Fruit fly (Drosophila melanogaster) whole organism, prepupa: ENCODE measurements around the gene eIF3g1.
A peak's percentile ranks its signal among the peaks of the same experiment; 100 is the strongest.

ENCODE experiments used
- Blimp-1 ChIP-seq: fragments of 200-800 bp; sonication (Bioruptor generic); optimal IDR thresholded peaks from 3 replicates; lab custom pipeline; 2017; ENCODE audit warnings: missing biosample characterization, missing genetic modification characterization, mild to moderate bottlenecking, moderate library complexity, missing genetic modification reagents
- CG10631 ChIP-seq: fragments of 200-800 bp; sonication (Bioruptor generic); optimal IDR thresholded peaks from 2 replicates; lab custom pipeline; 2016; ENCODE audit warnings: missing biosample characterization, missing genetic modification characterization
- CG11294 ChIP-seq: fragments of 200-800 bp; sonication (Bioruptor generic); IDR thresholded peaks from 2 replicates; pipeline ENCODE4 v1.3.6; 2022; ENCODE audit warnings: missing biosample characterization, missing genetic modification characterization
- CG11902 ChIP-seq: fragments of 200-800 bp; sonication (Bioruptor generic); optimal IDR thresholded peaks from 3 replicates; lab custom pipeline; 2016; ENCODE audit warnings: missing biosample characterization, missing genetic modification characterization
- CG1621 ChIP-seq: fragments of 200-800 bp; sonication (Bioruptor generic); optimal IDR thresholded peaks from 3 replicates; lab custom pipeline; 2018; ENCODE audit warnings: missing biosample characterization, mild to moderate bottlenecking, missing genetic modification characterization
- CG16779 ChIP-seq: fragments of 200-800 bp; sonication (Bioruptor generic); optimal IDR thresholded peaks from 3 replicates; lab custom pipeline; 2017; ENCODE audit warnings: missing biosample characterization, mild to moderate bottlenecking, missing genetic modification characterization
- CG34406 ChIP-seq: fragments of 200-800 bp; sonication (Bioruptor generic); optimal IDR thresholded peaks from 3 replicates; lab custom pipeline; 2016; ENCODE audit warnings: missing biosample characterization, missing genetic modification characterization
- CG3919 ChIP-seq: fragments of 200-800 bp; sonication (Bioruptor generic); optimal IDR thresholded peaks from 3 replicates; lab custom pipeline; 2016; ENCODE audit warnings: missing biosample characterization, missing genetic modification characterization
- CG6163 ChIP-seq: fragments of 200-800 bp; sonication (Bioruptor generic); IDR thresholded peaks from 3 replicates; pipeline ENCODE4 v1.3.6; 2022; ENCODE audit warnings: missing biosample characterization, missing genetic modification characterization
- CG6276 ChIP-seq: fragments of 200-800 bp; sonication (Bioruptor generic); optimal IDR thresholded peaks from 2 replicates; lab custom pipeline; 2017; ENCODE audit warnings: missing biosample characterization, mild to moderate bottlenecking, missing genetic modification characterization
- CG6808 ChIP-seq: fragments of 200-800 bp; sonication (Bioruptor generic); optimal IDR thresholded peaks from 3 replicates; lab custom pipeline; 2017; ENCODE audit warnings: missing biosample characterization, missing genetic modification characterization, mild to moderate bottlenecking, moderate library complexity, missing genetic modification reagents
- CG6854 ChIP-seq: fragments of 200-800 bp; sonication (Bioruptor generic); optimal IDR thresholded peaks from 2 replicates; lab custom pipeline; 2017; ENCODE audit warnings: missing biosample characterization, mild to moderate bottlenecking, missing genetic modification characterization
- CG7368 ChIP-seq: fragments of 200-800 bp; sonication (Bioruptor generic); optimal IDR thresholded peaks from 3 replicates; lab custom pipeline; 2016; ENCODE audit warnings: missing biosample characterization, missing genetic modification characterization
- CG8119 ChIP-seq: fragments of 200-800 bp; sonication (Bioruptor generic); IDR thresholded peaks from 3 replicates; pipeline ENCODE4 v1.3.6; 2022; ENCODE audit warnings: missing biosample characterization, missing genetic modification characterization
- CG8632 ChIP-seq: fragments of 200-800 bp; sonication (Bioruptor generic); optimal IDR thresholded peaks from 3 replicates; lab custom pipeline; 2016; ENCODE audit warnings: missing biosample characterization, missing genetic modification characterization
- Eip75B ChIP-seq: fragments of 200-800 bp; sonication (Bioruptor generic); optimal IDR thresholded peaks from 3 replicates; lab custom pipeline; 2016; ENCODE audit warnings: missing biosample characterization, missing genetic modification characterization
- Eip78C ChIP-seq: fragments of 200-800 bp; sonication (Bioruptor generic); peaks from one replicate; lab custom pipeline; 2016; ENCODE audit warnings: missing biosample characterization, missing genetic modification characterization
- Eip93F ChIP-seq: fragments of 200-800 bp; sonication (Bioruptor generic); optimal IDR thresholded peaks from 2 replicates; lab custom pipeline; 2016; ENCODE audit warnings: missing biosample characterization, mild to moderate bottlenecking, missing genetic modification characterization
- Hr38 ChIP-seq: sonication (Bioruptor generic); optimal IDR thresholded peaks from 2 replicates; lab custom pipeline; 2016; ENCODE audit warnings: missing biosample characterization, missing genetic modification characterization
- Hr39 ChIP-seq: fragments of 200-800 bp; sonication (Bioruptor generic); optimal IDR thresholded peaks from 2 replicates; lab custom pipeline; 2016; ENCODE audit warnings: missing biosample characterization, missing genetic modification characterization
- Hr4 ChIP-seq: fragments of 200-800 bp; sonication (Bioruptor generic); optimal IDR thresholded peaks from 3 replicates; lab custom pipeline; 2016; ENCODE audit warnings: missing biosample characterization, missing genetic modification characterization
- Lpt ChIP-seq: fragments of 200-800 bp; sonication (Bioruptor generic); optimal IDR thresholded peaks from 3 replicates; lab custom pipeline; 2016; ENCODE audit warnings: missing biosample characterization, missing genetic modification characterization
- Met ChIP-seq: fragments of 200-800 bp; sonication (Bioruptor generic); optimal IDR thresholded peaks from 3 replicates; lab custom pipeline; 2016; ENCODE audit warnings: missing biosample characterization, missing genetic modification characterization
- OdsH ChIP-seq: fragments of 200-800 bp; sonication (Bioruptor generic); optimal IDR thresholded peaks from 3 replicates; lab custom pipeline; 2016; ENCODE audit warnings: missing biosample characterization, missing genetic modification characterization
- Smox ChIP-seq: fragments of 200-800 bp; sonication (Bioruptor generic); optimal IDR thresholded peaks from 3 replicates; lab custom pipeline; 2016; ENCODE audit warnings: missing biosample characterization, missing genetic modification characterization
- Sox102F ChIP-seq: fragments of 200-800 bp; sonication (Bioruptor generic); optimal IDR thresholded peaks from 2 replicates; lab custom pipeline; 2016; ENCODE audit warnings: missing biosample characterization, mild to moderate bottlenecking, missing genetic modification characterization
- Sox15 ChIP-seq: fragments of 200-800 bp; sonication (Bioruptor generic); optimal IDR thresholded peaks from 3 replicates; lab custom pipeline; 2016; ENCODE audit warnings: missing biosample characterization, missing genetic modification characterization
- achi ChIP-seq: fragments of 200-800 bp; sonication (Bioruptor generic); optimal IDR thresholded peaks from 3 replicates; lab custom pipeline; 2016; ENCODE audit warnings: missing biosample characterization, missing genetic modification characterization
- cyc ChIP-seq: fragments of 200-800 bp; sonication (Bioruptor generic); optimal IDR thresholded peaks from 3 replicates; lab custom pipeline; 2016; ENCODE audit warnings: missing biosample characterization, missing genetic modification characterization
- dac ChIP-seq: fragments of 200-800 bp; sonication (Bioruptor generic); optimal IDR thresholded peaks from 2 replicates; lab custom pipeline; 2017; ENCODE audit warnings: missing biosample characterization, mild to moderate bottlenecking, missing genetic modification characterization
- eg ChIP-seq: fragments of 200-800 bp; sonication (Bioruptor generic); IDR thresholded peaks from 3 replicates; pipeline ENCODE4 v1.3.6; 2022; ENCODE audit warnings: missing biosample characterization, missing genetic modification characterization
- esn ChIP-seq: fragments of 200-800 bp; sonication (Bioruptor generic); optimal IDR thresholded peaks from 2 replicates; lab custom pipeline; 2016; ENCODE audit warnings: missing biosample characterization, mild to moderate bottlenecking, missing genetic modification characterization, moderate library complexity
- fd59A ChIP-seq: fragments of 200-800 bp; sonication (Bioruptor generic); optimal IDR thresholded peaks from 2 replicates; lab custom pipeline; 2017; ENCODE audit warnings: missing biosample characterization, mild to moderate bottlenecking, missing genetic modification characterization, missing genetic modification reagents
- fkh ChIP-seq: fragments of 200-800 bp; sonication (Bioruptor generic); optimal IDR thresholded peaks from 3 replicates; lab custom pipeline; 2017; ENCODE audit warnings: missing biosample characterization, mild to moderate bottlenecking, missing genetic modification characterization, moderate library complexity
- lz ChIP-seq: fragments of 200-800 bp; sonication (Bioruptor generic); optimal IDR thresholded peaks from 3 replicates; lab custom pipeline; 2016; ENCODE audit warnings: missing biosample characterization, missing genetic modification characterization
- net ChIP-seq: fragments of 200-800 bp; sonication (Bioruptor generic); optimal IDR thresholded peaks from 3 replicates; lab custom pipeline; 2016; ENCODE audit warnings: missing biosample characterization, missing genetic modification characterization
- pdm3 ChIP-seq: fragments of 200-800 bp; sonication (Bioruptor generic); optimal IDR thresholded peaks from 3 replicates; lab custom pipeline; 2016; ENCODE audit warnings: missing biosample characterization, missing genetic modification characterization
- salr ChIP-seq, 2 experiments: fragments of 200-800 bp; sonication (Bioruptor generic); optimal IDR thresholded peaks; 3 replicates each; lab custom pipeline; 2016 to 2018; ENCODE audit warnings: missing biosample characterization in 2 of 2, missing genetic modification characterization in 2 of 2, mild to moderate bottlenecking in 1 of 2
- spab ChIP-seq: fragments of 200-800 bp; sonication (Bioruptor generic); optimal IDR thresholded peaks from 2 replicates; lab custom pipeline; 2017; ENCODE audit warnings: missing biosample characterization, mild to moderate bottlenecking, missing genetic modification characterization, missing genetic modification reagents
- svp ChIP-seq: fragments of 200-800 bp; sonication (Bioruptor generic); peaks from one replicate; lab custom pipeline; 2016; ENCODE audit warnings: missing biosample characterization, missing genetic modification characterization
- topi ChIP-seq: fragments of 200-800 bp; sonication (Bioruptor generic); optimal IDR thresholded peaks from 3 replicates; lab custom pipeline; 2016; ENCODE audit warnings: missing biosample characterization, missing genetic modification characterization

The eIF3g1 gene

dm6 chrX:2588415-2589411, 21.4 kb downstream of the eIF3g1 start, which contains the start of gene egh (continued):
- TF ChIP-seq Lpt (peak; percentile 71), CG6854 (GFP tag; lab: Kevin White, UChicago) (peak; percentile 37), Hr39 (GFP tag; lab: Kevin White, UChicago) (peak; percentile 74), CG11902 (peak; percentile 60), CG6808 (peak; percentile 60), eg (GFP tag; lab: Robert Waterston, UW) (peak; percentile 92), lz (peak; percentile 58), CG7368 (GFP tag; lab: Kevin White, UChicago) (peak; percentile 67), CG10631 (GFP tag; lab: Kevin White, UChicago) (peak; percentile 67), spab (peak; percentile 50), Eip78C (GFP tag; lab: Kevin White, UChicago) (peak; percentile 91), pdm3 (peak; percentile 85), cyc (GFP tag; lab: Kevin White, UChicago) (peak; percentile 78), achi (GFP tag; lab: Kevin White, UChicago) (peak; percentile 70), CG6163 (GFP tag; lab: Robert Waterston, UW) (peak; percentile 87), CG8632 (GFP tag; lab: Kevin White, UChicago) (peak; percentile 67), Hr4 (GFP tag; lab: Kevin White, UChicago) (peak; percentile 73), Smox (GFP tag; lab: Kevin White, UChicago) (peak; percentile 66), esn (peak; percentile 71), Hr38 (GFP tag; lab: Kevin White, UChicago) (no peak), topi (GFP tag; lab: Kevin White, UChicago) (peak; percentile 85), Sox102F (GFP tag; lab: Kevin White, UChicago) (peak; percentile 76), CG16779 (tag; lab: Kevin White, UChicago) (peak; percentile 67)

- TF ChIP-seq OdsH (no peak), Eip78C (GFP tag; lab: Kevin White, UChicago) (peak; percentile 14), svp (GFP tag; lab: Kevin White, UChicago) (peak; percentile 22)
Measured at dm6 chrX:2585716-2586082, 24.4 kb downstream of the eIF3g1 start, which contains the start of gene wds. TSS of gene wds (plus strand) at chrX:2585980.

dm6 chrX:2585055-2585715, 25.0 kb downstream of the eIF3g1 start, which contains the start of gene CG13760:
TSS of gene CG13760 (minus strand) at chrX:2585699.
- peak; percentile 14 for TF ChIP-seq CG3919 (GFP tag; lab: Kevin White, UChicago)
- no peak for TF ChIP-seq Sox15 (GFP tag; lab: Kevin White, UChicago)
- no peak for TF ChIP-seq CG8119 (GFP tag; lab: Robert Waterston, UW)
- TF ChIP-seq Hr4 (GFP tag; lab: Kevin White, UChicago), result peak; percentile 20
- TF ChIP-seq cyc (GFP tag; lab: Kevin White, UChicago), result peak; percentile 6
- TF ChIP-seq Eip78C (GFP tag; lab: Kevin White, UChicago), result peak; percentile 57

dm6 chrX:2581793-2582503, 28.2 kb downstream of the eIF3g1 start:
- TF ChIP-seq Eip93F (GFP tag; lab: Kevin White, UChicago) (no peak), CG10631 (GFP tag; lab: Kevin White, UChicago) (no peak), Met (GFP tag; lab: Kevin White, UChicago) (peak; percentile 28), salr (GFP tag; optimal IDR thresholded peaks at IDR 0.05; lab: Kevin White, UChicago) (no peak), lz (peak; percentile 15), CG6276 (GFP tag; lab: Kevin White, UChicago) (peak; percentile 10), dac (GFP tag; lab: Kevin White, UChicago) (no peak), achi (GFP tag; lab: Kevin White, UChicago) (peak; percentile 5), CG34406 (no peak), CG11294 (peak; percentile 47), Blimp-1 (GFP tag; lab: Kevin White, UChicago) (no peak), fd59A (GFP tag; lab: Kevin White, UChicago) (no peak), CG6808 (no peak), svp (GFP tag; lab: Kevin White, UChicago) (peak; percentile 61), Hr39 (GFP tag; lab: Kevin White, UChicago) (peak; percentile 23), CG1621 (tag; lab: Kevin White, UChicago) (no peak), net (no peak), topi (GFP tag; lab: Kevin White, UChicago) (peak; percentile 19), Eip78C (GFP tag; lab: Kevin White, UChicago) (peak; percentile 68), fkh (GFP tag; lab: Kevin White, UChicago) (no peak), Eip75B (GFP tag; lab: Kevin White, UChicago) (peak; percentile 26), spab (no peak)
